Fruit fly (Drosophila melanogaster): Measurements from ENCODE around the gene Tmtc1.

The Tmtc1 gene

dm6 chr2L:2729882-2730281 is 52.3 kb downstream of the Tmtc1 start (continued):
- TF ChIP-seq Gug (GFP tag; IDR thresholded peaks at IDR 0.05): peak; percentile 86; the same call in 3 of the 4 replicates
- TF ChIP-seq toy (GFP tag; IDR thresholded peaks at IDR 0.05): no peak
- TF ChIP-seq BtbVII (GFP tag; optimal IDR thresholded peaks at IDR 0.05): peak; percentile 41
- TF ChIP-seq CG10565 (GFP tag; optimal IDR thresholded peaks at IDR 0.05): no peak
- TF ChIP-seq Trl (optimal IDR thresholded peaks at IDR 0.05): no peak
- TF ChIP-seq Trl (GFP tag; optimal IDR thresholded peaks at IDR 0.05): peak; percentile 6
- no peak for TF ChIP-seq CG7928 (GFP tag; optimal IDR thresholded peaks at IDR 0.05)
- TF ChIP-seq lmd (GFP tag; IDR thresholded peaks at IDR 0.05): peak; percentile 52; the same call in 1 of the 2 replicates
- no peak for TF ChIP-seq CG12744 (GFP tag; optimal IDR thresholded peaks at IDR 0.05)
- peak; percentile 18 for TF ChIP-seq CG30403 (GFP tag; optimal IDR thresholded peaks at IDR 0.05)
- 0 out of 2 replicates have a peak, but pooled peaks have one; percentile 21 for TF ChIP-seq esg (GFP tag; conservative IDR thresholded peaks at IDR 0.05)
- TF ChIP-seq Dek (tag; optimal IDR thresholded peaks at IDR 0.05): peak; percentile 51
- no peak for TF ChIP-seq kah (GFP tag; optimal IDR thresholded peaks at IDR 0.05)
- TF ChIP-seq tll (GFP tag; optimal IDR thresholded peaks at IDR 0.05): no peak
- TF ChIP-seq CG13624 (GFP tag; optimal IDR thresholded peaks at IDR 0.05): no peak
- peak; percentile 50 for TF ChIP-seq CG11504 (tag; optimal IDR thresholded peaks at IDR 0.05)
- peak; percentile 25 for TF ChIP-seq CG17385 (GFP tag; optimal IDR thresholded peaks at IDR 0.05)
- TF ChIP-seq ranshi (GFP tag; IDR thresholded peaks at IDR 0.05): 0 out of 2 replicates have a peak, but pooled peaks have one; percentile 29
- peak; percentile 49 for TF ChIP-seq MTF-1 (GFP tag; optimal IDR thresholded peaks at IDR 0.05; ENCODE audit: borderline replicate concordance)
- no peak for TF ChIP-seq ssp (GFP tag; IDR thresholded peaks at IDR 0.05)
- TF ChIP-seq pb (GFP tag; optimal IDR thresholded peaks at IDR 0.05): no peak
- TF ChIP-seq H15 (GFP tag; IDR thresholded peaks at IDR 0.05): peak; percentile 56; the same call in 1 of the 3 replicates
- TF ChIP-seq CG10321 (GFP tag; IDR thresholded peaks at IDR 0.05): no peak
- TF ChIP-seq CG9797 (GFP tag; optimal IDR thresholded peaks at IDR 0.05): no peak
- TF ChIP-seq HHEX (GFP tag; optimal IDR thresholded peaks at IDR 0.05): peak; percentile 43
- TF ChIP-seq CG2678 (tag; optimal IDR thresholded peaks at IDR 0.05): peak; percentile 48
- no peak for TF ChIP-seq CG4328 (GFP tag; optimal IDR thresholded peaks at IDR 0.05)
- TF ChIP-seq Oaz (GFP tag; IDR thresholded peaks at IDR 0.05): no peak
- no peak for TF ChIP-seq CG1529 (GFP tag; optimal IDR thresholded peaks at IDR 0.05)
- peak; percentile 59 for TF ChIP-seq CG7839 (tag; optimal IDR thresholded peaks at IDR 0.05)
- no peak for TF ChIP-seq pita (GFP tag; optimal IDR thresholded peaks at IDR 0.05)
- TF ChIP-seq bbx (GFP tag; IDR thresholded peaks at IDR 0.05; ENCODE audit: partially characterized antibody): no peak
- TF ChIP-seq Dp (GFP tag; optimal IDR thresholded peaks at IDR 0.05): no peak
- TF ChIP-seq CG10654 (GFP tag; optimal IDR thresholded peaks at IDR 0.05): no peak
- no peak for TF ChIP-seq CG17186 (GFP tag; optimal IDR thresholded peaks at IDR 0.05)
- no peak for TF ChIP-seq CG3726 (GFP tag; IDR thresholded peaks at IDR 0.05)
- TF ChIP-seq CG17361 (GFP tag; IDR thresholded peaks at IDR 0.05): no peak
- TF ChIP-seq CG15601 (tag; optimal IDR thresholded peaks at IDR 0.05): no peak
- peak; percentile 1 for TF ChIP-seq CG18262 (tag; optimal IDR thresholded peaks at IDR 0.05)
- TF ChIP-seq slbo (GFP tag; IDR thresholded peaks at IDR 0.05): peak; percentile 70
- TF ChIP-seq CG8281 (tag; optimal IDR thresholded peaks at IDR 0.05): no peak
- TF ChIP-seq tup (GFP tag; optimal IDR thresholded peaks at IDR 0.05): no peak
- peak; percentile 29 for TF ChIP-seq zfh2 (GFP tag; optimal IDR thresholded peaks at IDR 0.05)
- peak; percentile 13; the same call in 1 of the 2 replicates for TF ChIP-seq CG13287 (GFP tag; IDR thresholded peaks at IDR 0.05; ENCODE audit: partially characterized antibody)
- no peak for TF ChIP-seq knrl (GFP tag; IDR thresholded peaks at IDR 0.05; ENCODE audit: partially characterized antibody)
- no peak for TF ChIP-seq klu (GFP tag; IDR thresholded peaks at IDR 0.05)
- peak; percentile 7; the same call in 1 of the 2 replicates for TF ChIP-seq MBD-R2 (GFP tag; IDR thresholded peaks at IDR 0.05)
- TF ChIP-seq peb (GFP tag; IDR thresholded peaks at IDR 0.05): no peak
- TF ChIP-seq CG11696 (GFP tag; IDR thresholded peaks at IDR 0.05): peak; percentile 62
- TF ChIP-seq bowl (GFP tag; IDR thresholded peaks at IDR 0.05): no peak
- TF ChIP-seq Adf1 (GFP tag; IDR thresholded peaks at IDR 0.05): 0 out of 2 replicates have a peak, but pooled peaks have one; percentile 24
